Fruit fly (Drosophila melanogaster) whole organism, embryonic: ENCODE results near the gene Tbc1d22.

Experiments used
- Atf6 ChIP-seq: fragments of 200-800 bp; sonication (Bioruptor generic); IDR thresholded peaks from 2 replicates; pipeline ENCODE4 v1.3.6; 2022; ENCODE audit warnings: missing biosample characterization, missing genetic modification characterization
- BEAF-32 ChIP-seq: fragments of 200-800 bp; sonication (Bioruptor generic); optimal IDR thresholded peaks from 3 replicates; lab custom pipeline; 2017; ENCODE audit warnings: missing biosample characterization, missing genetic modification characterization, mild to moderate bottlenecking, moderate library complexity, missing genetic modification reagents
- Bteb2 ChIP-seq: fragments of 200-800 bp; sonication (Bioruptor generic); optimal IDR thresholded peaks from 2 replicates; lab custom pipeline; 2016; ENCODE audit warnings: missing biosample characterization, missing genetic modification characterization
- C15 ChIP-seq: fragments of 200-800 bp; sonication (Bioruptor generic); IDR thresholded peaks from 3 replicates; pipeline ENCODE4 v1.3.6; 2022; ENCODE audit warnings: missing biosample characterization, missing genetic modification characterization
- CG10979 ChIP-seq: fragments of 200-800 bp; sonication (Bioruptor generic); optimal IDR thresholded peaks from 2 replicates; lab custom pipeline; 2018; ENCODE audit warnings: missing biosample characterization, mild to moderate bottlenecking, missing genetic modification characterization, moderate library complexity
- CG12769 ChIP-seq: fragments of 200-800 bp; sonication (Bioruptor generic); optimal IDR thresholded peaks from 2 replicates; lab custom pipeline; 2019; ENCODE audit warnings: missing biosample characterization, mild to moderate bottlenecking, missing genetic modification characterization, moderate library complexity
- CG13775 ChIP-seq: fragments of 200-800 bp; sonication (Bioruptor generic); optimal IDR thresholded peaks from 3 replicates; lab custom pipeline; 2017; ENCODE audit warnings: missing biosample characterization, mild to moderate bottlenecking, missing genetic modification characterization
- CG14014 ChIP-seq: fragments of 200-800 bp; sonication (Bioruptor generic); IDR thresholded peaks from 2 replicates; pipeline ENCODE4 v1.3.6; 2022; ENCODE audit warnings: missing biosample characterization, missing genetic modification characterization
- CG17385 ChIP-seq: fragments of 200-800 bp; sonication (Bioruptor generic); optimal IDR thresholded peaks from 3 replicates; lab custom pipeline; 2018; ENCODE audit warnings: missing biosample characterization, mild to moderate bottlenecking, missing genetic modification characterization
- CG2202 ChIP-seq: fragments of 200-800 bp; sonication (Bioruptor generic); optimal IDR thresholded peaks from 2 replicates; lab custom pipeline; 2018; ENCODE audit warnings: missing biosample characterization, mild to moderate bottlenecking, missing genetic modification characterization
- CG30020 ChIP-seq: fragments of 200-800 bp; optimal IDR thresholded peaks from 2 replicates; lab custom pipeline; 2019; ENCODE audit warnings: missing biosample characterization, mild to moderate bottlenecking, missing genetic modification characterization, moderate library complexity
- CG5953 ChIP-seq: fragments of 200-800 bp; sonication (Bioruptor generic); IDR thresholded peaks from 2 replicates; pipeline ENCODE4 v1.3.6; 2022; ENCODE audit warnings: missing biosample characterization, missing genetic modification characterization
- CG7745 ChIP-seq: fragments of 200-800 bp; sonication (Bioruptor generic); optimal IDR thresholded peaks from 2 replicates; lab custom pipeline; 2018; ENCODE audit warnings: missing biosample characterization, mild to moderate bottlenecking, missing genetic modification characterization, moderate library complexity
- CG7839 ChIP-seq: fragments of 200-800 bp; sonication (Bioruptor generic); optimal IDR thresholded peaks from 3 replicates; lab custom pipeline; 2018; ENCODE audit warnings: missing biosample characterization, mild to moderate bottlenecking, missing genetic modification characterization, moderate library complexity
- CG7987 ChIP-seq: fragments of 200-800 bp; sonication (Bioruptor generic); optimal IDR thresholded peaks from 2 replicates; lab custom pipeline; 2018; ENCODE audit warnings: missing biosample characterization, mild to moderate bottlenecking, missing genetic modification characterization, moderate library complexity
- CG8089 ChIP-seq: fragments of 200-800 bp; sonication (Bioruptor generic); optimal IDR thresholded peaks from 3 replicates; lab custom pipeline; 2016; ENCODE audit warnings: missing biosample characterization, missing genetic modification characterization
- CG8924 ChIP-seq: fragments of 200-800 bp; optimal IDR thresholded peaks from 3 replicates; lab custom pipeline; 2019; ENCODE audit warnings: missing biosample characterization, mild to moderate bottlenecking, missing genetic modification characterization, moderate library complexity
- CG8944 ChIP-seq: fragments of 200-800 bp; sonication (Bioruptor generic); optimal IDR thresholded peaks from 3 replicates; lab custom pipeline; 2016; ENCODE audit warnings: missing biosample characterization, missing genetic modification characterization
- CG9215 ChIP-seq: fragments of 200-800 bp; sonication (Bioruptor generic); IDR thresholded peaks from 2 replicates; pipeline ENCODE4 v1.3.6; 2022; ENCODE audit warnings: missing biosample characterization, missing genetic modification characterization
- Camta ChIP-seq: fragments of 200-800 bp; sonication (Bioruptor generic); optimal IDR thresholded peaks from 2 replicates; lab custom pipeline; 2016; ENCODE audit warnings: missing biosample characterization, missing genetic modification characterization
- Chrac-16 ChIP-seq: fragments of 200-800 bp; sonication (Bioruptor generic); optimal IDR thresholded peaks from 3 replicates; lab custom pipeline; 2016; ENCODE audit warnings: missing biosample characterization, missing genetic modification characterization
- Dad ChIP-seq: fragments of 200-800 bp; sonication (Bioruptor generic); optimal IDR thresholded peaks from 3 replicates; lab custom pipeline; 2016; ENCODE audit warnings: missing biosample characterization, missing genetic modification characterization
- Dip3 ChIP-seq: fragments of 200-800 bp; sonication (Bioruptor generic); optimal IDR thresholded peaks from 3 replicates; lab custom pipeline; 2016; ENCODE audit warnings: missing biosample characterization, missing genetic modification characterization
- E2f2 ChIP-seq: fragments of 200-800 bp; sonication (Bioruptor generic); IDR thresholded peaks from 2 replicates; pipeline ENCODE4 v1.3.6; 2022; ENCODE audit warnings: missing biosample characterization, missing genetic modification characterization
- Hr51 ChIP-seq, 2 experiments: fragments of 200-800 bp; sonication (Bioruptor generic); optimal IDR thresholded peaks; 2 replicates in 1 of 2; 3 replicates in 1 of 2; lab custom pipeline; 2016 to 2018; ENCODE audit warnings: missing biosample characterization in 2 of 2, missing genetic modification characterization in 2 of 2, mild to moderate bottlenecking in 1 of 2, moderate library complexity in 1 of 2
- Jarid2 ChIP-seq: fragments of 200-800 bp; sonication (Bioruptor generic); optimal IDR thresholded peaks from 3 replicates; lab custom pipeline; 2017; ENCODE audit warnings: mild to moderate bottlenecking, missing biosample characterization, missing genetic modification reagents, missing genetic modification characterization
- Kr ChIP-seq: fragments of 200-800 bp; sonication (Bioruptor generic); optimal IDR thresholded peaks from 2 replicates; lab custom pipeline; 2017; ENCODE audit warnings: missing biosample characterization, mild to moderate bottlenecking, missing genetic modification characterization
- Scr ChIP-seq: fragments of 200-800 bp; sonication (Bioruptor generic); IDR thresholded peaks from 2 replicates; pipeline ENCODE4 v1.3.6; 2022; ENCODE audit warnings: missing biosample characterization, missing genetic modification characterization; ENCODE audit not compliant: partially characterized antibody
- Side ChIP-seq: fragments of 200-800 bp; sonication (Bioruptor generic); optimal IDR thresholded peaks from 2 replicates; lab custom pipeline; 2016; ENCODE audit warnings: missing biosample characterization, missing genetic modification characterization
- Sin3A ChIP-seq: fragments of >200 bp; optimal IDR thresholded peaks from 2 replicates; lab custom pipeline; 2018
- TFAM ChIP-seq: fragments of 200-800 bp; sonication (Bioruptor generic); optimal IDR thresholded peaks from 2 replicates; lab custom pipeline; 2017; ENCODE audit warnings: missing biosample characterization, missing genetic modification characterization, inconsistent platforms
- dati ChIP-seq: fragments of 200-800 bp; sonication (Bioruptor generic); IDR thresholded peaks from 2 replicates; pipeline ENCODE4 v1.3.6; 2022; ENCODE audit warnings: missing biosample characterization, missing genetic modification characterization
- esg ChIP-seq: fragments of 200-800 bp; sonication (Bioruptor generic); conservative IDR thresholded peaks from 2 replicates; pipeline ENCODE4 v1.3.6; 2022; ENCODE audit warnings: missing biosample characterization, missing genetic modification characterization
- fd102C ChIP-seq: fragments of 200-800 bp; sonication (Bioruptor generic); optimal IDR thresholded peaks from 2 replicates; lab custom pipeline; 2018; ENCODE audit warnings: missing biosample characterization, mild to moderate bottlenecking, missing genetic modification characterization, moderate library complexity
- fd3F ChIP-seq: fragments of 200-800 bp; sonication (Bioruptor generic); optimal IDR thresholded peaks from 2 replicates; lab custom pipeline; 2018; ENCODE audit warnings: missing biosample characterization, mild to moderate bottlenecking, missing genetic modification characterization, moderate library complexity
- fd96Cb ChIP-seq: fragments of 200-800 bp; sonication (Bioruptor generic); optimal IDR thresholded peaks from 2 replicates; lab custom pipeline; 2018; ENCODE audit warnings: missing biosample characterization, mild to moderate bottlenecking, missing genetic modification characterization, moderate library complexity
- gcm ChIP-seq: fragments of 200-800 bp; sonication (Bioruptor generic); optimal IDR thresholded peaks from 2 replicates; lab custom pipeline; 2019; ENCODE audit warnings: missing biosample characterization, mild to moderate bottlenecking, missing genetic modification characterization, moderate library complexity
- gcm2 ChIP-seq: fragments of 200-800 bp; sonication (Bioruptor generic); optimal IDR thresholded peaks from 2 replicates; lab custom pipeline; 2016; ENCODE audit warnings: missing biosample characterization, missing genetic modification characterization
- gsb-n ChIP-seq: fragments of 200-800 bp; sonication (Bioruptor generic); optimal IDR thresholded peaks from 3 replicates; lab custom pipeline; 2018; ENCODE audit warnings: missing biosample characterization, mild to moderate bottlenecking, missing genetic modification characterization
- insv ChIP-seq, 2 experiments: fragments of 200-800 bp; sonication (Bioruptor generic); optimal IDR thresholded peaks; 3 replicates each; lab custom pipeline; 2016 to 2018; ENCODE audit warnings: missing biosample characterization in 2 of 2, missing genetic modification characterization in 2 of 2
- jumu ChIP-seq: fragments of 200-800 bp; sonication (Bioruptor generic); optimal IDR thresholded peaks from 3 replicates; lab custom pipeline; 2016; ENCODE audit warnings: missing biosample characterization, missing genetic modification characterization
- maf-S ChIP-seq: fragments of 200-800 bp; sonication (Bioruptor generic); optimal IDR thresholded peaks from 2 replicates; lab custom pipeline; 2016; ENCODE audit warnings: missing biosample characterization, missing genetic modification characterization
- mld ChIP-seq: fragments of 200-800 bp; sonication (Bioruptor generic); IDR thresholded peaks from 3 replicates; pipeline ENCODE4 v1.3.6; 2022; ENCODE audit warnings: missing biosample characterization, missing genetic modification characterization; ENCODE audit not compliant: partially characterized antibody
- prd ChIP-seq, 3 experiments: fragments of >200 bp in 2 of 3; fragments of 200-800 bp in 1 of 3; sonication (Bioruptor generic) in 1 of 3; optimal IDR thresholded peaks in 2 of 3; IDR thresholded peaks in 1 of 3; 2 replicates in 2 of 3; 3 replicates in 1 of 3; pipeline versions ENCODE4 v1.3.6 to Lab custom; 2017 to 2022; ENCODE audit warnings: missing biosample characterization in 1 of 3, missing genetic modification characterization in 1 of 3
- salm ChIP-seq: fragments of 200-800 bp; sonication (Bioruptor generic); optimal IDR thresholded peaks from 2 replicates; lab custom pipeline; 2018; ENCODE audit warnings: missing biosample characterization, mild to moderate bottlenecking, missing genetic modification characterization
- slp2 ChIP-seq: fragments of 200-800 bp; sonication (Bioruptor generic); optimal IDR thresholded peaks from 2 replicates; lab custom pipeline; 2016; ENCODE audit warnings: missing biosample characterization, missing genetic modification characterization
- sug ChIP-seq: fragments of 200-800 bp; optimal IDR thresholded peaks from 2 replicates; lab custom pipeline; 2019; ENCODE audit warnings: missing biosample characterization, mild to moderate bottlenecking, missing genetic modification characterization, moderate library complexity
- tgo ChIP-seq: fragments of 200-800 bp; sonication (Bioruptor generic); IDR thresholded peaks from 3 replicates; pipeline ENCODE4 v1.3.6; 2022; ENCODE audit warnings: missing biosample characterization, missing genetic modification characterization
- tna ChIP-seq: fragments of 200-800 bp; sonication (Bioruptor generic); IDR thresholded peaks from 2 replicates; pipeline ENCODE4 v1.3.6; 2022; ENCODE audit warnings: missing biosample characterization, missing genetic modification characterization; ENCODE audit not compliant: partially characterized antibody
- wek ChIP-seq: fragments of 200-800 bp; sonication (Bioruptor generic); optimal IDR thresholded peaks from 3 replicates; lab custom pipeline; 2018; ENCODE audit warnings: missing biosample characterization, mild to moderate bottlenecking, missing genetic modification characterization, moderate library complexity

The Tbc1d22 gene

DNA sequence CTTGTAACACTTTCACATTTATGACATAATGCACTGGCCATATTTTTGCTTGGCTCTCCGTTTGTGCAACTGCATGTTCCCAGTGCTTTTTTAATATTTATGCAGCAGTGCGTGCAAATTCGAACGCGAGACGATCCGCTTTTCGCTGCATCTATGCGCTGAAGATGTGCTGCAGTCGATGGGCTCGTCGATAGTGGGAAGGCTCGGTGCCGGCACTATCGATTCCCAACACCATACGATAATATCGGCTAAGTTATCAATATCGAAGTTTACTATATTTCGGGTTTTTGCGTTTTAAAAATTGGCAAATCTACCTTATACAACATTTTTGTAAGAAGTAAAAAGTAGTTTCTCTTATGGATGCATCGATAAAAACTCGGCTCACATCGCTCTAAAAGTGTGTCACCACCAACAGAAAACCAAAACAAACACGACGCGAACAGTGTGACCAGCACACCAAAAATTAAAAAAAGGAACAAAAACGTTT lies 4.3 kb upstream of the Tbc1d22 start, which contains the start of gene RhoGAP93B (continued):
- TF ChIP-seq esg (GFP tag; lab: Robert Waterston, UW) (peak; percentile 90), CG10979 (tag; lab: Kevin White, UChicago) (peak; percentile 71), prd (optimal IDR thresholded peaks at IDR 0.05; lab: Kevin White, UChicago) (no peak), prd (GFP tag; IDR thresholded peaks at IDR 0.05; lab: Robert Waterston, UW) (peak; percentile 96), Jarid2 (GFP tag; lab: Kevin White, UChicago) (peak; percentile 78), C15 (GFP tag; lab: Robert Waterston, UW) (peak; percentile 85), gcm (GFP tag; lab: Kevin White, UChicago) (peak; percentile 60), Atf6 (GFP tag; lab: Robert Waterston, UW) (peak; percentile 92), Side (peak; percentile 78), CG7987 (GFP tag; lab: Kevin White, UChicago) (peak; percentile 68), Dip3 (peak; percentile 92), insv (GFP tag; optimal IDR thresholded peaks at IDR 0.05; lab: Kevin White, UChicago) (peak in 1 of 2 experiments; percentile 59), Bteb2 (peak; percentile 60), CG9215 (GFP tag; lab: Robert Waterston, UW) (peak; percentile 90), CG7745 (tag; lab: Kevin White, UChicago) (no peak), CG7839 (peak; percentile 76), TFAM (GFP tag; lab: Kevin White, UChicago) (peak; percentile 37), dati (GFP tag; lab: Robert Waterston, UW) (peak; percentile 52; the same call in 1 of the 2 replicates), sug (peak; percentile 86), CG2202 (tag; lab: Kevin White, UChicago) (peak; percentile 65), gcm2 (GFP tag; lab: Kevin White, UChicago) (no peak), CG17385 (GFP tag; lab: Kevin White, UChicago) (peak; percentile 7), gsb-n (no peak), CG8944 (GFP tag; lab: Kevin White, UChicago) (peak; percentile 81), mld (GFP tag; lab: Robert Waterston, UW) (peak; percentile 100), jumu (GFP tag; lab: Kevin White, UChicago) (peak; percentile 92), salm (tag; lab: Kevin White, UChicago) (peak; percentile 8), Chrac-16 (GFP tag; lab: Kevin White, UChicago) (peak; percentile 73), fd3F (GFP tag; lab: Kevin White, UChicago) (peak; percentile 45), Hr51 (GFP tag; optimal IDR thresholded peaks at IDR 0.05; lab: Kevin White, UChicago) (peak; percentile 75 to 89), tna (peak; percentile 100), maf-S (peak; percentile 60), CG13775 (GFP tag; lab: Kevin White, UChicago) (peak; percentile 90), fd102C (peak; percentile 48), CG12769 (tag; lab: Kevin White, UChicago) (no peak), Camta (GFP tag; lab: Kevin White, UChicago) (peak; percentile 76), CG8089 (GFP tag; lab: Kevin White, UChicago) (peak; percentile 69), Kr (GFP tag; lab: Kevin White, UChicago) (no peak), slp2 (GFP tag; lab: Kevin White, UChicago) (peak; percentile 77), BEAF-32 (GFP tag; lab: Kevin White, UChicago) (peak; percentile 100), CG5953 (peak; percentile 84), CG30020 (tag; lab: Kevin White, UChicago) (peak; percentile 75), CG8924 (tag; lab: Kevin White, UChicago) (peak; percentile 82), Dad (GFP tag; lab: Kevin White, UChicago) (peak; percentile 92), E2f2 (GFP tag; lab: Robert Waterston, UW) (peak; percentile 84), tgo (GFP tag; lab: Robert Waterston, UW) (peak; percentile 80), fd96Cb (tag; lab: Kevin White, UChicago) (peak; percentile 77), CG14014 (peak; percentile 94), Scr (peak; percentile 100), Sin3A (peak; percentile 99), wek (GFP tag; lab: Kevin White, UChicago) (peak; percentile 25)
